Fruit fly (Drosophila melanogaster) whole organism, pupa: Measurements from ENCODE around the gene uncNacbeta.

Source experiments
- CG10348 ChIP-seq: fragments of 200-800 bp; sonication (Bioruptor generic); IDR thresholded peaks from 2 replicates; pipeline ENCODE4 v1.3.6; 2022; ENCODE audit warnings: missing biosample characterization, missing genetic modification characterization
- CG13204 ChIP-seq: fragments of 200-800 bp; sonication (Bioruptor generic); optimal IDR thresholded peaks from 2 replicates; lab custom pipeline; 2018; ENCODE audit warnings: missing biosample characterization, mild to moderate bottlenecking, missing genetic modification characterization, moderate library complexity
- CG14655 ChIP-seq: fragments of 200-800 bp; sonication (Bioruptor generic); optimal IDR thresholded peaks from 3 replicates; lab custom pipeline; 2017; ENCODE audit warnings: mild to moderate bottlenecking, missing biosample characterization, missing genetic modification reagents, missing genetic modification characterization
- CG17806 ChIP-seq: fragments of 200-800 bp; sonication (Bioruptor generic); optimal IDR thresholded peaks from 2 replicates; lab custom pipeline; 2018; ENCODE audit warnings: missing biosample characterization, mild to moderate bottlenecking, missing genetic modification characterization, moderate library complexity
- CG34367 ChIP-seq: fragments of 200-800 bp; sonication (Bioruptor generic); optimal IDR thresholded peaks from 2 replicates; lab custom pipeline; 2018; ENCODE audit warnings: missing biosample characterization, mild to moderate bottlenecking, missing genetic modification characterization
- CG9948 ChIP-seq: fragments of 200-800 bp; sonication (Bioruptor generic); optimal IDR thresholded peaks from 2 replicates; lab custom pipeline; 2018; ENCODE audit warnings: missing biosample characterization, mild to moderate bottlenecking, missing genetic modification characterization, moderate library complexity
- Pif1A ChIP-seq: fragments of 200-800 bp; sonication (Bioruptor generic); optimal IDR thresholded peaks from 3 replicates; lab custom pipeline; 2016; ENCODE audit warnings: missing biosample characterization, missing genetic modification characterization
- Pif1B ChIP-seq: fragments of 200-800 bp; sonication (Bioruptor generic); optimal IDR thresholded peaks from 3 replicates; lab custom pipeline; 2016; ENCODE audit warnings: missing biosample characterization, missing genetic modification characterization

DNA sequence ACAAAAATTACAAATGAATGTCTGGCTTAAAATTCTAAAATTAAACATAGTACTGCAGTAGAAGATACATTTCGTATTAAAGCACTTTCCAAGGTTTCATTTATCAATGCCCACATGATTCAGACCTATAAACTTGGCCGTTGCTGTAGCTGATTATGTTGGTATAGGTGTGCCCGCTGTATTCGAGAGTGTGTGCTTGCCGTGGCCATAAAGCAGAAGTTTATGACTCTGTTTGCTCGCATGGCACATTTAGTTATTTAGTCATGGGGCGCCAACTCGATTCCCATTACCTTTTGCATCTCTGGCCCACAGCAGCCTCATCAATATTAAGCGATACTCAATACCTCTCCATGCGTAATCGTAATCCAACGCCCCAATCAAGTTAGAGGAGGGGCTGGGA, 50.6 kb downstream of the uncNacbeta start:
- TF ChIP-seq CG34367 (no peak), CG10348 (GFP tag; lab: Robert Waterston, UW) (no peak), Pif1A (GFP tag; lab: Kevin White, UChicago) (no peak), CG13204 (no peak), CG14655 (GFP tag; lab: Kevin White, UChicago) (no peak), CG9948 (tag; lab: Kevin White, UChicago) (no peak), CG17806 (tag; lab: Kevin White, UChicago) (no peak), Pif1B (no peak)
